Worm (Caenorhabditis elegans): ENCODE results near the gene nca-2.

- TF ChIP-seq lim-6 (tag; optimal IDR thresholded peaks at IDR 0.05) (no peak), pha-2 (tag; optimal IDR thresholded peaks at IDR 0.05) (no peak), nhr-11 (tag; optimal IDR thresholded peaks at IDR 0.05) (no peak), madf-2 (tag; optimal IDR thresholded peaks at IDR 0.05) (no peak), fkh-10 (GFP tag; optimal IDR thresholded peaks at IDR 0.05) (no peak), F13H6.1 (tag; optimal IDR thresholded peaks at IDR 0.05) (no peak), ama-1 (optimal IDR thresholded peaks at IDR 0.05) (no peak), pag-3 (tag; optimal IDR thresholded peaks at IDR 0.05; ENCODE audit: borderline replicate concordance) (no peak), ceh-2 (tag; optimal IDR thresholded peaks at IDR 0.05) (no peak), ceh-34 (tag; optimal IDR thresholded peaks at IDR 0.05) (no peak), pha-4 (tag; optimal IDR thresholded peaks at IDR 0.05) (no peak)
These were observed 46.5 kb upstream of the nca-2 start for ce11 chrIII:4918906-4919305.

Measured in whole organism, late embryonic.